Worm (Caenorhabditis elegans) whole organism, mixed stage, embryonic: Measurements from ENCODE around the gene K02E11.7.

Source experiments
- M03D4.4 ChIP-seq: sonication (generic microtip); optimal IDR thresholded peaks from 2 replicates; lab custom pipeline; 2017; ENCODE audit warnings: mild to moderate bottlenecking, missing genetic modification characterization, missing compliant biosample characterization
- blmp-1 ChIP-seq: fragments of 150-350 bp; optimal IDR thresholded peaks from 2 replicates; lab custom pipeline; 2014; ENCODE audit warnings: missing biosample characterization, missing genetic modification characterization
- ceh-43 ChIP-seq: fragments of 200-800 bp; sonication (Bioruptor generic); optimal IDR thresholded peaks from 2 replicates; lab custom pipeline; 2018; ENCODE audit warnings: mild to moderate bottlenecking, missing genetic modification characterization, moderate library complexity, missing compliant biosample characterization
- ceh-83 ChIP-seq: fragments of 200-800 bp; sonication (Bioruptor generic); optimal IDR thresholded peaks from 2 replicates; lab custom pipeline; 2018; ENCODE audit warnings: mild to moderate bottlenecking, missing genetic modification characterization, missing compliant biosample characterization
- ces-1 ChIP-seq: fragments of 150-350 bp; optimal IDR thresholded peaks from 2 replicates; lab custom pipeline; 2014; ENCODE audit warnings: missing biosample characterization, missing genetic modification reagents, missing genetic modification characterization
- cnd-1 ChIP-seq: fragments of 200-800 bp; sonication (Bioruptor generic); optimal IDR thresholded peaks from 2 replicates; lab custom pipeline; 2018; ENCODE audit warnings: mild to moderate bottlenecking, missing genetic modification characterization, missing compliant biosample characterization
- drap-1 ChIP-seq: fragments of 200-800 bp; sonication (Bioruptor generic); optimal IDR thresholded peaks from 3 replicates; lab custom pipeline; 2018; ENCODE audit warnings: mild to moderate bottlenecking, missing genetic modification characterization, missing compliant biosample characterization
- elt-1 ChIP-seq: sonication (generic microtip); optimal IDR thresholded peaks from 2 replicates; lab custom pipeline; 2017; ENCODE audit warnings: missing genetic modification characterization, mild to moderate bottlenecking, missing compliant biosample characterization, antibody characterized with exemption, moderate library complexity, borderline replicate concordance; ENCODE audit not compliant: insufficient read depth
- elt-3 ChIP-seq: fragments of 150-350 bp; optimal IDR thresholded peaks from 2 replicates; lab custom pipeline; 2014; ENCODE audit warnings: missing biosample characterization, missing genetic modification characterization
- flh-1 ChIP-seq: fragments of 200-800 bp; sonication (Bioruptor generic); optimal IDR thresholded peaks from 2 replicates; lab custom pipeline; 2018; ENCODE audit warnings: mild to moderate bottlenecking, missing genetic modification characterization, moderate library complexity, missing compliant biosample characterization
- ham-2 ChIP-seq: fragments of 200-800 bp; sonication (Bioruptor generic); optimal IDR thresholded peaks from 2 replicates; lab custom pipeline; 2018; ENCODE audit warnings: mild to moderate bottlenecking, missing genetic modification characterization, missing compliant biosample characterization
- hlh-1 ChIP-seq: fragments of 150-350 bp; optimal IDR thresholded peaks from 2 replicates; lab custom pipeline; 2014; ENCODE audit warnings: missing biosample characterization, missing genetic modification reagents, missing genetic modification characterization
- lin-13 ChIP-seq: fragments of 150-350 bp; optimal IDR thresholded peaks from 2 replicates; lab custom pipeline; 2014; ENCODE audit warnings: missing biosample characterization, missing genetic modification characterization
- lin-32 ChIP-seq: fragments of 200-800 bp; sonication (Bioruptor generic); optimal IDR thresholded peaks from 2 replicates; lab custom pipeline; 2018; ENCODE audit warnings: mild to moderate bottlenecking, missing genetic modification characterization, missing compliant biosample characterization
- lsy-2 ChIP-seq: fragments of 150-350 bp; optimal IDR thresholded peaks from 2 replicates; lab custom pipeline; 2014; ENCODE audit warnings: missing biosample characterization, missing genetic modification characterization
- mep-1 ChIP-seq: fragments of 150-350 bp; optimal IDR thresholded peaks from 2 replicates; lab custom pipeline; 2017; ENCODE audit warnings: missing biosample characterization, missing genetic modification reagents, missing genetic modification characterization, inconsistent platforms
- mls-2 ChIP-seq: sonication (generic microtip); optimal IDR thresholded peaks from 2 replicates; lab custom pipeline; 2016; ENCODE audit warnings: mild to moderate bottlenecking, missing genetic modification characterization, moderate library complexity, missing compliant biosample characterization
- nhr-12 ChIP-seq: fragments of 150-350 bp; optimal IDR thresholded peaks from 2 replicates; lab custom pipeline; 2014; ENCODE audit warnings: missing biosample characterization, missing genetic modification characterization
- nhr-2 ChIP-seq: fragments of 150-350 bp; optimal IDR thresholded peaks from 2 replicates; lab custom pipeline; 2014; ENCODE audit warnings: missing biosample characterization, missing genetic modification characterization
- nhr-237 ChIP-seq: fragments of 150-350 bp; optimal IDR thresholded peaks from 2 replicates; lab custom pipeline; 2014; ENCODE audit warnings: missing biosample characterization, missing genetic modification characterization
- nhr-28 ChIP-seq: fragments of 150-350 bp; optimal IDR thresholded peaks from 2 replicates; lab custom pipeline; 2014; ENCODE audit warnings: missing biosample characterization, missing genetic modification characterization
- nhr-76 ChIP-seq: sonication (generic microtip); optimal IDR thresholded peaks from 2 replicates; lab custom pipeline; 2017; ENCODE audit warnings: missing biosample characterization, missing genetic modification characterization
- pha-4 ChIP-seq: fragments of 150-350 bp; optimal IDR thresholded peaks from 2 replicates; lab custom pipeline; 2018; ENCODE audit warnings: missing biosample characterization, missing genetic modification reagents, missing genetic modification characterization
- sem-2 ChIP-seq: fragments of 200-800 bp; sonication (Bioruptor generic); optimal IDR thresholded peaks from 2 replicates; lab custom pipeline; 2018; ENCODE audit warnings: mild to moderate bottlenecking, missing genetic modification characterization, missing compliant biosample characterization
- snpc-4 ChIP-seq: fragments of 150-350 bp; optimal IDR thresholded peaks from 2 replicates; lab custom pipeline; 2014; ENCODE audit warnings: missing biosample characterization, missing genetic modification characterization
- tbx-8 ChIP-seq: fragments of 200-800 bp; sonication (Bioruptor generic); optimal IDR thresholded peaks from 2 replicates; lab custom pipeline; 2018; ENCODE audit warnings: mild to moderate bottlenecking, missing genetic modification characterization, moderate library complexity, missing compliant biosample characterization
- unc-120 ChIP-seq: sonication (generic microtip); optimal IDR thresholded peaks from 2 replicates; lab custom pipeline; 2017; ENCODE audit warnings: missing genetic modification characterization, missing compliant biosample characterization; ENCODE audit not compliant: poor library complexity, severe bottlenecking
- unc-62 ChIP-seq: fragments of 150-350 bp; optimal IDR thresholded peaks from 2 replicates; lab custom pipeline; 2014; ENCODE audit warnings: missing biosample characterization, missing genetic modification reagents, missing genetic modification characterization
- zip-8 ChIP-seq: fragments of 150-350 bp; optimal IDR thresholded peaks from 2 replicates; lab custom pipeline; 2014; ENCODE audit warnings: missing biosample characterization, missing genetic modification characterization
- ztf-11 ChIP-seq: fragments of 150-350 bp; optimal IDR thresholded peaks from 2 replicates; lab custom pipeline; 2014; ENCODE audit warnings: missing biosample characterization, missing genetic modification characterization

K02E11.7 gene

DNA sequence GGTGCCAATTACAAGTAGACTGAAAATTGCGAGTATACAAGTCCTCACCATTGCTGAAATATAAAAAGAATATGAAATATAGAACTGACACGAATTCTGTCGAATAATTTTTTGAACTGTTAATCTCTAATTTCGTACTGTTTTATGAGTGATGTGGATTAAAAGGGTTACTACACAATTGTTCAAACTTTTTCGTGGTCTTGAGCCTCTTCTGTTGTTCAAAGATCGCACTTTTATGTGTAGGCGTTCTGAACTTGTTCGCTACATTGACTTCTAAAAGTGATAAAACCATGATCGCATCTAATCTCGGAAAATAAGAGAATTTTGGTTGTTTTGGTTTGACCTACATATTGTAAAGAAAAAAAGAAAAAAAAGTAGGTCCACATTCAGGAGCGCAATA is 6.1 kb downstream of the K02E11.7 start, which contains the start of gene K02E11.4:
Gene K02E11.4, minus strand, starts transcription at position 101 of the 400 bp plus-strand sequence.
- TF ChIP-seq nhr-2 (tag; lab: Kevin White, UChicago) (no peak), snpc-4 (tag; lab: Kevin White, UChicago) (no peak), hlh-1 (tag; lab: Kevin White, UChicago) (no peak), zip-8 (tag; lab: Kevin White, UChicago) (no peak), ham-2 (GFP tag; lab: Kevin White, UChicago) (no peak)
- TF ChIP-seq, all 35 proteins: peak for 0

- TF ChIP-seq drap-1 (GFP tag; lab: Kevin White, UChicago): no peak
- TF ChIP-seq mls-2 (tag; lab: Kevin White, UChicago): no peak
- no peak for TF ChIP-seq nhr-237
- no peak for TF ChIP-seq mep-1 (tag; lab: Kevin White, UChicago)
Observed at ce11 chrV:14246761-14247160, 7.4 kb downstream of the K02E11.7 start, which contains the start of gene K02E11.3. K02E11.3 (minus strand) TSS chrV:14246861.

DNA sequence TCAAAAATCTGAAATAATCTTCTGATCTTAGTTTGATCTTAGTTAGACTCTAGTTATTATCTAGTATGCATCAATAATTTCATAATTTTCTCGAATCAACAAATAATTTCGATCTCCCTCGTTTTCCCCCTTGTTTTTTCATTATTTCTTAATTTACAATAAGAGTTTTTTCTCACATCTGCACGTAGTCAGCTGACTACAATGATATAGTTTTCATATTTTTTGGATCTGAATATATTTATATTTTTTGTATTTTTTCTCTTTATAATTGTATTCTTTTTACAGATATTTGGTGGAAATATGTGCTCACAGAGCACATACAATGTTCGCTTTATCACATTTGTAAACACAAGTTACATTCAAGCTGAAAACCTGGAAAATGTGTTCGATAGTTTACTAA is 10.2 kb downstream of the K02E11.7 start, which contains the start of gene sre-7:
Gene sre-7, plus strand, starts transcription at position 301 of the 400 bp plus-strand sequence.
- TF ChIP-seq lin-13: no peak
- no peak for TF ChIP-seq sem-2 (GFP tag; lab: Kevin White, UChicago)
- TF ChIP-seq elt-3 (tag; lab: Kevin White, UChicago): no peak
- no peak for TF ChIP-seq nhr-237
- no peak for TF ChIP-seq mls-2 (tag; lab: Kevin White, UChicago)
- TF ChIP-seq zip-8 (tag; lab: Kevin White, UChicago): no peak
- no peak for TF ChIP-seq tbx-8 (GFP tag; lab: Kevin White, UChicago)
- no peak for TF ChIP-seq nhr-28 (tag; lab: Kevin White, UChicago)
- TF ChIP-seq ceh-43 (GFP tag; lab: Kevin White, UChicago): no peak
- no peak for TF ChIP-seq unc-62 (GFP tag; lab: Kevin White, UChicago)
- no peak for TF ChIP-seq nhr-2 (tag; lab: Kevin White, UChicago)
- no peak for TF ChIP-seq lsy-2 (tag; lab: Kevin White, UChicago)
- TF ChIP-seq ces-1 (GFP tag; lab: Kevin White, UChicago): no peak
- TF ChIP-seq nhr-12: no peak
- no peak for TF ChIP-seq cnd-1 (tag; lab: Kevin White, UChicago)
- no peak for TF ChIP-seq ham-2 (GFP tag; lab: Kevin White, UChicago)
- TF ChIP-seq ztf-11 (tag; lab: Kevin White, UChicago): no peak
- no peak for TF ChIP-seq ceh-83
- TF ChIP-seq, all 35 proteins: peak for 0

DNA sequence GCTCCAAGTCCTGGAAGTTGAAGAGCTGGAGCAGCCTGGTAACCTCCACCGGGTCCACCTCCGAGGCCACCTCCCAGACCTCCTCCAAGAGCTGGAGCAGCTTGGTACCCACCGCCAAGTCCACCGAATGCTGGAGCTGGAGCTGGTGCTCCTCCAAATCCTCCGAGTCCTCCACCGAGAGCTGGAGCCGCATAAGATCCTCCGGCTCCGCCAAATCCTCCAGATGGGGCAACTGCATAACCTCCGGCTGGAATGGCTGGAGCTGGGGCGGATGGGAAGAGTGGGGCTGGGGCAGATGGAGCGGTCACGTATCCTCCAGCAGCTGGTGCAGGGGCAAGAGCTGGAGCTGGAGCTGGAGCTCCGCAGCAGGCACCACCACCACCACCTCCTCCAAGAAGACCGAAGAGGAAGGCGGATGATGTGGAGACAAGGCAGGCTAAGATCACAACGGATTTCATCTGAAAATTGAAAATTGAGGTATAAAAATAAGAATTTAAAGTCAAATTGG is 13.4 kb downstream of the K02E11.7 start, which contains the start of gene K02E11.10:
Gene K02E11.10, minus strand, starts transcription at position 458 of the 508 bp plus-strand sequence.
- TF ChIP-seq flh-1 (GFP tag; lab: Kevin White, UChicago): no peak
- no peak for TF ChIP-seq nhr-28 (tag; lab: Kevin White, UChicago)
- no peak for TF ChIP-seq blmp-1 (tag; lab: Kevin White, UChicago)

- TF ChIP-seq nhr-28 (tag; lab: Kevin White, UChicago) (no peak), ceh-83 (no peak), pha-4 (tag; lab: Kevin White, UChicago) (no peak), ceh-43 (GFP tag; lab: Kevin White, UChicago) (no peak), drap-1 (GFP tag; lab: Kevin White, UChicago) (no peak), M03D4.4 (tag; lab: Kevin White, UChicago) (no peak), lin-13 (no peak), hlh-1 (tag; lab: Kevin White, UChicago) (no peak), lin-32 (GFP tag; lab: Kevin White, UChicago) (no peak), ztf-11 (tag; lab: Kevin White, UChicago) (no peak)
Observed at ce11 chrV:14235942-14236341, 18.2 kb downstream of the K02E11.7 start, which contains the start of gene ent-3. ent-3 (minus strand) TSS chrV:14236042.

- TF ChIP-seq nhr-76 (tag; lab: Kevin White, UChicago): no peak
- TF ChIP-seq flh-1 (GFP tag; lab: Kevin White, UChicago): no peak
- TF ChIP-seq sem-2 (GFP tag; lab: Kevin White, UChicago): no peak
- TF ChIP-seq hlh-1 (tag; lab: Kevin White, UChicago): no peak
- no peak for TF ChIP-seq tbx-8 (GFP tag; lab: Kevin White, UChicago)
- TF ChIP-seq cnd-1 (tag; lab: Kevin White, UChicago): no peak
- no peak for TF ChIP-seq ztf-11 (tag; lab: Kevin White, UChicago)
- TF ChIP-seq elt-3 (tag; lab: Kevin White, UChicago): no peak
- no peak for TF ChIP-seq mls-2 (tag; lab: Kevin White, UChicago)
- no peak for TF ChIP-seq nhr-237
- no peak for TF ChIP-seq elt-1 (tag; lab: Kevin White, UChicago)
- no peak for TF ChIP-seq unc-120 (tag; lab: Kevin White, UChicago)
- TF ChIP-seq nhr-12: no peak
- TF ChIP-seq snpc-4 (tag; lab: Kevin White, UChicago): no peak
- no peak for TF ChIP-seq ceh-83
- no peak for TF ChIP-seq M03D4.4 (tag; lab: Kevin White, UChicago)
- TF ChIP-seq nhr-2 (tag; lab: Kevin White, UChicago): no peak
- no peak for TF ChIP-seq blmp-1 (tag; lab: Kevin White, UChicago)
- TF ChIP-seq ces-1 (GFP tag; lab: Kevin White, UChicago): no peak
- no peak for TF ChIP-seq ham-2 (GFP tag; lab: Kevin White, UChicago)
Observed at ce11 chrV:14231656-14232055, 22.5 kb downstream of the K02E11.7 start.
